Worm (Caenorhabditis elegans) whole organism, young adult: ENCODE results near the gene inx-6.

Experiments used
- F52B5.7 ChIP-seq: sonication (generic microtip); optimal IDR thresholded peaks from 2 replicates; lab custom pipeline; 2016; ENCODE audit warnings: mild to moderate bottlenecking, missing genetic modification characterization, missing compliant biosample characterization
- Y53G8AR.9 ChIP-seq: fragments of 200-800 bp; sonication (Bioruptor generic); conservative IDR thresholded peaks from 2 replicates; pipeline ENCODE4 v1.3.6; 2022; ENCODE audit warnings: missing genetic modification reagents, missing genetic modification characterization, missing compliant biosample characterization
- bed-2 ChIP-seq: fragments of 200-800 bp; sonication (Bioruptor generic); IDR thresholded peaks from 2 replicates; pipeline ENCODE4 v1.3.6; 2022; ENCODE audit warnings: missing genetic modification reagents, missing genetic modification characterization, missing compliant biosample characterization
- nhr-90 ChIP-seq: sonication (generic microtip); optimal IDR thresholded peaks from 2 replicates; lab custom pipeline; 2016; ENCODE audit warnings: missing genotype, mild to moderate bottlenecking, missing genetic modification characterization, missing compliant biosample characterization

DNA sequence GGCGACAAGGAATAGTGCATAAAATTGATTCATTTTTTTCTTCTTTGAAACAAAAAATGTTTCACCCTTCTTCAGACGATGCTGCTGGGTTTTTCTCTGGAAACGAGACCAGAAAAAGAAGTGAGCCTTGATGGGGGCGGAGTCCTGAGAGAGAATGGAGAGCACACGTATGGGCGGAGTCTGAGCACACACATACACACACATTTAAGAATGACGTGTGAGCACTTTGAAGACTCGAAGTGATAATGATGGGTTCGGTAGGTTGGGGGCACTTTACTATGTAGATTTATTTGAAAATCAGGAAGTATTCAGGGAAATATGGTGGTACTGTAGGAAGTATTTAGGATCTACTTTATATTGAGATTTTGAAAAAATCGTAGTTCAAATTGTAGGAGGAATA is 11.1 kb downstream of the inx-6 start, which contains the start of gene flp-9:
- no peak for TF ChIP-seq nhr-90 (tag; lab: Kevin White, UChicago)
- no peak for TF ChIP-seq F52B5.7 (tag; lab: Kevin White, UChicago)
- TF ChIP-seq bed-2 (GFP tag; lab: Robert Waterston, UW) = no peak
- TF ChIP-seq Y53G8AR.9 (GFP tag; lab: Robert Waterston, UW) = no peak
